Fruit fly (Drosophila melanogaster) whole organism, embryonic: Measurements from ENCODE around the gene Liprin-alpha.

Experiments used
- B-H1 ChIP-seq: fragments of 200-800 bp; sonication (Bioruptor generic); IDR thresholded peaks from 3 replicates; pipeline ENCODE4 v1.3.6; 2022; ENCODE audit warnings: missing biosample characterization, missing genetic modification characterization
- B-H2 ChIP-seq: fragments of 200-800 bp; sonication (Bioruptor generic); optimal IDR thresholded peaks from 2 replicates; lab custom pipeline; 2018; ENCODE audit warnings: missing biosample characterization, mild to moderate bottlenecking, missing genetic modification characterization
- BEAF-32 ChIP-seq: fragments of 200-800 bp; sonication (Bioruptor generic); optimal IDR thresholded peaks from 3 replicates; lab custom pipeline; 2017; ENCODE audit warnings: missing biosample characterization, missing genetic modification characterization, mild to moderate bottlenecking, moderate library complexity, missing genetic modification reagents
- CG10431 ChIP-seq: fragments of 200-800 bp; sonication (Bioruptor generic); optimal IDR thresholded peaks from 3 replicates; lab custom pipeline; 2018; ENCODE audit warnings: missing biosample characterization, mild to moderate bottlenecking, missing genetic modification characterization
- CG10565 ChIP-seq: fragments of 200-800 bp; sonication (Bioruptor generic); optimal IDR thresholded peaks from 3 replicates; lab custom pipeline; 2016; ENCODE audit warnings: missing biosample characterization, mild to moderate bottlenecking, missing genetic modification characterization
- CG10979 ChIP-seq: fragments of 200-800 bp; sonication (Bioruptor generic); optimal IDR thresholded peaks from 2 replicates; lab custom pipeline; 2018; ENCODE audit warnings: missing biosample characterization, mild to moderate bottlenecking, missing genetic modification characterization, moderate library complexity
- CG12071 ChIP-seq: fragments of 200-800 bp; sonication (Bioruptor generic); optimal IDR thresholded peaks from 3 replicates; lab custom pipeline; 2018; ENCODE audit warnings: missing biosample characterization, mild to moderate bottlenecking, missing genetic modification characterization
- CG13624 ChIP-seq: fragments of 200-800 bp; sonication (Bioruptor generic); optimal IDR thresholded peaks from 2 replicates; lab custom pipeline; 2016; ENCODE audit warnings: missing biosample characterization, missing genetic modification characterization
- CG14441 ChIP-seq: fragments of 200-800 bp; sonication (Bioruptor generic); IDR thresholded peaks from 2 replicates; pipeline ENCODE4 v1.3.6; 2022; ENCODE audit warnings: missing biosample characterization, missing genetic modification characterization
- CG16779 ChIP-seq: fragments of 200-800 bp; sonication (Bioruptor generic); IDR thresholded peaks from 2 replicates; pipeline ENCODE4 v1.3.6; 2022; ENCODE audit warnings: missing biosample characterization, missing genetic modification characterization
- CG17361 ChIP-seq: fragments of 200-800 bp; sonication (Bioruptor generic); IDR thresholded peaks from 3 replicates; pipeline ENCODE4 v1.3.6; 2022; ENCODE audit warnings: missing biosample characterization, missing genetic modification characterization
- CG2129 ChIP-seq: fragments of 200-800 bp; sonication (Bioruptor generic); IDR thresholded peaks from 2 replicates; pipeline ENCODE4 v1.3.6; 2022; ENCODE audit warnings: missing biosample characterization, missing genetic modification characterization; ENCODE audit not compliant: partially characterized antibody
- CG31365 ChIP-seq: fragments of 200-800 bp; sonication (Bioruptor generic); optimal IDR thresholded peaks from 2 replicates; lab custom pipeline; 2018; ENCODE audit warnings: missing biosample characterization, mild to moderate bottlenecking, missing genetic modification characterization
- CG4424 ChIP-seq: fragments of 200-800 bp; sonication (Bioruptor generic); optimal IDR thresholded peaks from 3 replicates; lab custom pipeline; 2016; ENCODE audit warnings: missing biosample characterization, missing genetic modification characterization
- CG4820 ChIP-seq: fragments of 200-800 bp; sonication (Bioruptor generic); optimal IDR thresholded peaks from 3 replicates; lab custom pipeline; 2016; ENCODE audit warnings: missing biosample characterization, missing genetic modification characterization
- CG6689 ChIP-seq: fragments of 200-800 bp; sonication (Bioruptor generic); IDR thresholded peaks from 2 replicates; pipeline ENCODE4 v1.3.6; 2022; ENCODE audit warnings: missing biosample characterization, missing genetic modification characterization
- CG9609 ChIP-seq: fragments of 200-800 bp; sonication (Bioruptor generic); optimal IDR thresholded peaks from 3 replicates; lab custom pipeline; 2016; ENCODE audit warnings: missing biosample characterization, missing genetic modification characterization
- CG9817 ChIP-seq: fragments of 200-800 bp; sonication (Bioruptor generic); optimal IDR thresholded peaks from 2 replicates; lab custom pipeline; 2018; ENCODE audit warnings: missing biosample characterization, mild to moderate bottlenecking, missing genetic modification characterization, moderate library complexity
- CG9876 ChIP-seq: fragments of 200-800 bp; sonication (Bioruptor generic); optimal IDR thresholded peaks from 2 replicates; lab custom pipeline; 2016; ENCODE audit warnings: missing biosample characterization, missing genetic modification characterization
- D19B ChIP-seq: fragments of 200-800 bp; sonication (Bioruptor generic); optimal IDR thresholded peaks from 2 replicates; lab custom pipeline; 2017; ENCODE audit warnings: missing biosample characterization, mild to moderate bottlenecking, missing genetic modification characterization
- Dek ChIP-seq: fragments of 200-800 bp; sonication (Bioruptor generic); optimal IDR thresholded peaks from 3 replicates; lab custom pipeline; 2019; ENCODE audit warnings: missing biosample characterization, mild to moderate bottlenecking, missing genetic modification characterization, moderate library complexity
- Dfd ChIP-seq, 2 experiments: fragments of >200 bp; optimal IDR thresholded peaks; 2 replicates each; lab custom pipeline; 2017; ENCODE audit warnings: missing biosample characterization in 2 of 2, missing genetic modification characterization in 2 of 2
- Doc2 ChIP-seq: fragments of 200-800 bp; sonication (Bioruptor generic); IDR thresholded peaks from 2 replicates; pipeline ENCODE4 v1.3.6; 2022; ENCODE audit warnings: missing biosample characterization, missing genetic modification characterization
- Fer3 ChIP-seq: fragments of 200-800 bp; sonication (Bioruptor generic); optimal IDR thresholded peaks from 2 replicates; lab custom pipeline; 2018; ENCODE audit warnings: missing biosample characterization, mild to moderate bottlenecking, missing genetic modification characterization, moderate library complexity
- Gug ChIP-seq: fragments of 200-800 bp; sonication (Bioruptor generic); IDR thresholded peaks from 4 replicates; pipeline ENCODE4 v1.3.6; 2022; ENCODE audit warnings: missing biosample characterization, missing genetic modification characterization
- Lpt ChIP-seq: fragments of >200 bp; optimal IDR thresholded peaks from 2 replicates; lab custom pipeline; 2018; ENCODE audit warnings: missing biosample characterization, missing genetic modification characterization
- Med ChIP-seq: fragments of 200-800 bp; sonication (Bioruptor generic); peaks from one replicate; lab custom pipeline; 2016; ENCODE audit warnings: missing biosample characterization, missing genetic modification characterization, mild to moderate bottlenecking, inconsistent platforms, moderate library complexity
- Optix ChIP-seq: fragments of 200-800 bp; sonication (Bioruptor generic); IDR thresholded peaks from 3 replicates; pipeline ENCODE4 v1.3.6; 2022; ENCODE audit warnings: missing biosample characterization, missing genetic modification characterization
- PHDP ChIP-seq: fragments of 200-800 bp; sonication (Bioruptor generic); optimal IDR thresholded peaks from 3 replicates; lab custom pipeline; 2018; ENCODE audit warnings: missing biosample characterization, mild to moderate bottlenecking, missing genetic modification characterization, moderate library complexity
- Pdp1 ChIP-seq, 2 experiments: fragments of 200-800 bp; sonication (Bioruptor generic); optimal IDR thresholded peaks; 3 replicates each; lab custom pipeline; 2016; ENCODE audit warnings: missing biosample characterization in 2 of 2, missing genetic modification characterization in 2 of 2, mild to moderate bottlenecking in 1 of 2, moderate library complexity in 1 of 2
- al ChIP-seq: fragments of 200-800 bp; sonication (Bioruptor generic); IDR thresholded peaks from 2 replicates; pipeline ENCODE4 v1.3.6; 2022; ENCODE audit warnings: missing biosample characterization, missing genetic modification characterization
- ase ChIP-seq: fragments of 200-800 bp; sonication (Bioruptor generic); IDR thresholded peaks from 3 replicates; pipeline ENCODE4 v1.3.6; 2022; ENCODE audit warnings: missing biosample characterization, missing genetic modification characterization
- ato ChIP-seq: fragments of 200-800 bp; sonication (Bioruptor generic); IDR thresholded peaks from 2 replicates; pipeline ENCODE4 v1.3.6; 2022; ENCODE audit warnings: missing biosample characterization, missing genetic modification characterization; ENCODE audit not compliant: partially characterized antibody
- ci ChIP-seq: fragments of 200-800 bp; sonication (Bioruptor generic); IDR thresholded peaks from 3 replicates; pipeline ENCODE4 v1.3.6; 2022; ENCODE audit warnings: missing biosample characterization, missing genetic modification characterization
- dan ChIP-seq: fragments of 200-800 bp; sonication (Bioruptor generic); IDR thresholded peaks from 2 replicates; pipeline ENCODE4 v1.3.6; 2022; ENCODE audit warnings: missing biosample characterization, missing genetic modification characterization
- dati ChIP-seq: fragments of 200-800 bp; sonication (Bioruptor generic); IDR thresholded peaks from 2 replicates; pipeline ENCODE4 v1.3.6; 2022; ENCODE audit warnings: missing biosample characterization, missing genetic modification characterization
- dmrt11E ChIP-seq: fragments of 200-800 bp; sonication (Bioruptor generic); optimal IDR thresholded peaks from 3 replicates; lab custom pipeline; 2018; ENCODE audit warnings: missing biosample characterization, mild to moderate bottlenecking, missing genetic modification characterization, moderate library complexity
- ewg ChIP-seq: fragments of 200-800 bp; sonication (Bioruptor generic); optimal IDR thresholded peaks from 3 replicates; lab custom pipeline; 2017; ENCODE audit warnings: mild to moderate bottlenecking, missing biosample characterization, missing genetic modification reagents, missing genetic modification characterization
- eyg ChIP-seq: fragments of 200-800 bp; sonication (Bioruptor generic); optimal IDR thresholded peaks from 3 replicates; lab custom pipeline; 2016; ENCODE audit warnings: missing biosample characterization, missing genetic modification characterization
- gsb ChIP-seq: fragments of 200-800 bp; sonication (Bioruptor generic); IDR thresholded peaks from 2 replicates; pipeline ENCODE4 v1.3.6; 2022; ENCODE audit warnings: missing biosample characterization, missing genetic modification characterization
- insv ChIP-seq, 2 experiments: fragments of 200-800 bp; sonication (Bioruptor generic); optimal IDR thresholded peaks; 3 replicates each; lab custom pipeline; 2016 to 2018; ENCODE audit warnings: missing biosample characterization in 2 of 2, missing genetic modification characterization in 2 of 2
- lab ChIP-seq: fragments of 200-800 bp; sonication (Bioruptor generic); optimal IDR thresholded peaks from 3 replicates; lab custom pipeline; 2017; ENCODE audit warnings: missing biosample characterization, missing genetic modification characterization, mild to moderate bottlenecking, moderate library complexity, missing genetic modification reagents
- p53 ChIP-seq: fragments of 200-800 bp; sonication (Bioruptor generic); optimal IDR thresholded peaks from 2 replicates; lab custom pipeline; 2016; ENCODE audit warnings: missing biosample characterization, missing genetic modification characterization
- prd ChIP-seq, 3 experiments: fragments of >200 bp in 2 of 3; fragments of 200-800 bp in 1 of 3; sonication (Bioruptor generic) in 1 of 3; optimal IDR thresholded peaks in 2 of 3; IDR thresholded peaks in 1 of 3; 2 replicates in 2 of 3; 3 replicates in 1 of 3; pipeline versions ENCODE4 v1.3.6 to Lab custom; 2017 to 2022; ENCODE audit warnings: missing biosample characterization in 1 of 3, missing genetic modification characterization in 1 of 3
- scrt ChIP-seq: fragments of 200-800 bp; sonication (Bioruptor generic); optimal IDR thresholded peaks from 2 replicates; lab custom pipeline; 2018; ENCODE audit warnings: missing biosample characterization, mild to moderate bottlenecking, missing genetic modification characterization, moderate library complexity
- sob ChIP-seq: fragments of 200-800 bp; sonication (Bioruptor generic); IDR thresholded peaks from 2 replicates; pipeline ENCODE4 v1.3.6; 2022; ENCODE audit warnings: missing biosample characterization, missing genetic modification characterization
- tap ChIP-seq: fragments of 200-800 bp; optimal IDR thresholded peaks from 3 replicates; lab custom pipeline; 2019; ENCODE audit warnings: missing biosample characterization, mild to moderate bottlenecking, missing genetic modification characterization, moderate library complexity
- tin ChIP-seq: fragments of 200-800 bp; sonication (Bioruptor generic); optimal IDR thresholded peaks from 3 replicates; lab custom pipeline; 2016; ENCODE audit warnings: missing biosample characterization, missing genetic modification characterization
- tio ChIP-seq: fragments of 200-800 bp; sonication (Bioruptor generic); optimal IDR thresholded peaks from 2 replicates; lab custom pipeline; 2017; ENCODE audit warnings: missing biosample characterization, missing genetic modification characterization, inconsistent platforms
- unc-4 ChIP-seq: fragments of 200-800 bp; sonication (Bioruptor generic); IDR thresholded peaks from 2 replicates; pipeline ENCODE4 v1.3.6; 2022; ENCODE audit warnings: missing biosample characterization, missing genetic modification characterization; ENCODE audit not compliant: partially characterized antibody
- vnd ChIP-seq: fragments of 200-800 bp; sonication (Bioruptor generic); IDR thresholded peaks from 3 replicates; pipeline ENCODE4 v1.3.6; 2022; ENCODE audit warnings: missing biosample characterization, missing genetic modification characterization; ENCODE audit not compliant: partially characterized antibody

The Liprin-alpha gene

DNA sequence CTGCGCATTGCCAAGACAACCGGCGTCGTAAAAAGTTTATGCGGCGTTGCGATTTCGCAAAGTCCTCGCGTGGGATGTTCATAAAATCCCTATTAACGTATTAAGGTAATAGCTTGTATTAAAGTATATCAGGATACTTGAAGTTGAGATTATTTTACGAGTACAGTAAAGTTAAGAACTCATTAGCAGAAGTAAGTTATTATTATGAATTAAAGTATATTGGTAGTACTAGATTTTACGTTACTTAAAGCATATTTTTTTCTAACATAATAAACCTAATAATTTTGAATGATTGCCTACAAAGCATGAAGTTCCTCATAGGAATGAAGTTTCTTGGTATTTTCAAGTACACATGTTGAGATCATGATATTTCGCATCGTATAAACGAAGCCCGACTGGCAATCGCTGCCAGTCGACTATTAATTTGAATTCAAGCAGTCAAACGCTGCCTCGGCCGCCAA, 29.9 kb upstream of the Liprin-alpha start (continued):
- peak; percentile 50 for TF ChIP-seq PHDP (tag; lab: Kevin White, UChicago)
- no peak for TF ChIP-seq Gug (GFP tag; lab: Robert Waterston, UW)
- TF ChIP-seq eyg (GFP tag; lab: Kevin White, UChicago): no peak
- peak; percentile 10 for TF ChIP-seq CG10431 (GFP tag; lab: Kevin White, UChicago)
- TF ChIP-seq CG6689: peak; percentile 45
- no peak for TF ChIP-seq gsb (GFP tag; lab: Robert Waterston, UW)
- TF ChIP-seq prd (optimal IDR thresholded peaks at IDR 0.05; lab: Kevin White, UChicago): no peak
- 0 out of 3 replicates have a peak, but pooled peaks have one; percentile 23 for TF ChIP-seq prd (GFP tag; IDR thresholded peaks at IDR 0.05; lab: Robert Waterston, UW)
- TF ChIP-seq lab (GFP tag; lab: Kevin White, UChicago): peak; percentile 9
- TF ChIP-seq CG31365 (tag; lab: Kevin White, UChicago): no peak
- TF ChIP-seq Fer3: no peak
- no peak for TF ChIP-seq Doc2 (GFP tag; lab: Robert Waterston, UW)
- TF ChIP-seq ci (GFP tag; lab: Robert Waterston, UW): 0 out of 3 replicates have a peak, but pooled peaks have one; percentile 35
- peak; percentile 49 for TF ChIP-seq tap (tag; lab: Kevin White, UChicago)
- no peak for TF ChIP-seq Pdp1 (GFP tag; optimal IDR thresholded peaks at IDR 0.05; lab: Kevin White, UChicago)
- TF ChIP-seq CG4820 (GFP tag; lab: Kevin White, UChicago): peak; percentile 91
- TF ChIP-seq dati (GFP tag; lab: Robert Waterston, UW): no peak
- no peak for TF ChIP-seq CG14441 (GFP tag; lab: Robert Waterston, UW)
- no peak for TF ChIP-seq insv (GFP tag; optimal IDR thresholded peaks at IDR 0.05; lab: Kevin White, UChicago)
- TF ChIP-seq p53: no peak
- TF ChIP-seq CG16779 (GFP tag; lab: Robert Waterston, UW): no peak
- TF ChIP-seq Lpt (GFP tag; lab: Kevin White, UChicago): no peak
- peak; percentile 54 for TF ChIP-seq tio
- TF ChIP-seq al (GFP tag; lab: Robert Waterston, UW): no peak
- no peak for TF ChIP-seq vnd (GFP tag; lab: Robert Waterston, UW)
- TF ChIP-seq dan (GFP tag; lab: Robert Waterston, UW): no peak
- TF ChIP-seq CG9609 (GFP tag; lab: Kevin White, UChicago): no peak
- peak; percentile 27 for TF ChIP-seq tin (GFP tag; lab: Kevin White, UChicago)
- no peak for TF ChIP-seq Dfd (GFP tag; optimal IDR thresholded peaks at IDR 0.05; lab: Kevin White, UChicago)
- TF ChIP-seq D19B (GFP tag; lab: Kevin White, UChicago): no peak
- TF ChIP-seq Med: peak; percentile 53
- no peak for TF ChIP-seq CG13624
- TF ChIP-seq B-H1 (GFP tag; lab: Robert Waterston, UW): no peak
- peak; percentile 83 for TF ChIP-seq CG10979 (tag; lab: Kevin White, UChicago)
- no peak for TF ChIP-seq unc-4
- TF ChIP-seq BEAF-32 (GFP tag; lab: Kevin White, UChicago): no peak
- TF ChIP-seq CG17361 (GFP tag; lab: Robert Waterston, UW): peak; percentile 83
- TF ChIP-seq ato (GFP tag; lab: Robert Waterston, UW): no peak
- TF ChIP-seq CG2129 (GFP tag; lab: Robert Waterston, UW): no peak
- TF ChIP-seq ewg: peak; percentile 24
- TF ChIP-seq CG12071 (GFP tag; lab: Kevin White, UChicago): no peak
- no peak for TF ChIP-seq ase (GFP tag; lab: Robert Waterston, UW)
- TF ChIP-seq B-H2: no peak
- TF ChIP-seq CG10565 (GFP tag; lab: Kevin White, UChicago): no peak
- TF ChIP-seq Dek (tag; lab: Kevin White, UChicago): no peak
- TF ChIP-seq scrt: peak; percentile 20
- no peak for TF ChIP-seq sob (GFP tag; lab: Robert Waterston, UW)
- TF ChIP-seq CG9876: no peak
- peak; percentile 54 for TF ChIP-seq dmrt11E
- peak; percentile 30 for TF ChIP-seq CG4424 (GFP tag; lab: Kevin White, UChicago)
- no peak for TF ChIP-seq CG9817 (tag; lab: Kevin White, UChicago)
- no peak for TF ChIP-seq Optix
